Fruit fly (Drosophila melanogaster) whole organism, embryonic: Measurements from ENCODE around the gene CG17549.

Source experiments
- Awh ChIP-seq: fragments of 200-800 bp; sonication (Bioruptor generic); IDR thresholded peaks from 2 replicates; pipeline ENCODE4, ENCODE4 v1.3.6; 2022; ENCODE audit warnings: missing biosample characterization, missing genetic modification characterization
- Bgb ChIP-seq: fragments of 200-800 bp; sonication (Bioruptor generic); IDR thresholded peaks from 2 replicates; pipeline ENCODE4 v1.3.6; 2022; ENCODE audit warnings: missing biosample characterization, missing genetic modification characterization; ENCODE audit not compliant: partially characterized antibody
- CG10366 ChIP-seq: fragments of 200-800 bp; sonication (Bioruptor generic); IDR thresholded peaks from 2 replicates; pipeline ENCODE4 v1.3.6; 2022; ENCODE audit warnings: missing biosample characterization, missing genetic modification characterization
- CG12071 ChIP-seq: fragments of 200-800 bp; sonication (Bioruptor generic); optimal IDR thresholded peaks from 3 replicates; lab custom pipeline; 2018; ENCODE audit warnings: missing biosample characterization, mild to moderate bottlenecking, missing genetic modification characterization
- CG13287 ChIP-seq: fragments of 200-800 bp; sonication (Bioruptor generic); IDR thresholded peaks from 2 replicates; pipeline ENCODE4 v1.3.6; 2022; ENCODE audit warnings: missing biosample characterization, missing genetic modification characterization; ENCODE audit not compliant: partially characterized antibody
- CG13894 ChIP-seq: fragments of 200-800 bp; sonication (Bioruptor generic); optimal IDR thresholded peaks from 3 replicates; lab custom pipeline; 2018; ENCODE audit warnings: missing biosample characterization, mild to moderate bottlenecking, missing genetic modification characterization, moderate library complexity
- CG15011 ChIP-seq: fragments of 200-800 bp; sonication (Bioruptor generic); optimal IDR thresholded peaks from 3 replicates; lab custom pipeline; 2018; ENCODE audit warnings: missing biosample characterization, mild to moderate bottlenecking, missing genetic modification characterization
- CG16815 ChIP-seq: fragments of 200-800 bp; sonication (Bioruptor generic); optimal IDR thresholded peaks from 3 replicates; lab custom pipeline; 2017; ENCODE audit warnings: missing biosample characterization, mild to moderate bottlenecking, missing genetic modification characterization
- CG17186 ChIP-seq: fragments of 200-800 bp; sonication (Bioruptor generic); optimal IDR thresholded peaks from 3 replicates; lab custom pipeline; 2017; ENCODE audit warnings: missing biosample characterization, missing genetic modification reagents, missing genetic modification characterization
- CG17328 ChIP-seq: fragments of 200-800 bp; sonication (Bioruptor generic); IDR thresholded peaks from 2 replicates; pipeline ENCODE4 v1.3.6; 2022; ENCODE audit warnings: missing biosample characterization, missing genetic modification characterization
- CG2202 ChIP-seq: fragments of 200-800 bp; sonication (Bioruptor generic); optimal IDR thresholded peaks from 2 replicates; lab custom pipeline; 2018; ENCODE audit warnings: missing biosample characterization, mild to moderate bottlenecking, missing genetic modification characterization
- CG30431 ChIP-seq: fragments of 200-800 bp; sonication (Bioruptor generic); optimal IDR thresholded peaks from 2 replicates; lab custom pipeline; 2017; ENCODE audit warnings: missing biosample characterization, missing genetic modification characterization
- CG3995 ChIP-seq: fragments of 200-800 bp; sonication (Bioruptor generic); optimal IDR thresholded peaks from 3 replicates; lab custom pipeline; 2016; ENCODE audit warnings: missing biosample characterization, missing genetic modification characterization
- CG7839 ChIP-seq: fragments of 200-800 bp; sonication (Bioruptor generic); optimal IDR thresholded peaks from 3 replicates; lab custom pipeline; 2018; ENCODE audit warnings: missing biosample characterization, mild to moderate bottlenecking, missing genetic modification characterization, moderate library complexity
- CG8290 ChIP-seq, 3 experiments: fragments of 200-800 bp; sonication (Bioruptor generic); optimal IDR thresholded peaks; 2 replicates each; lab custom pipeline; 2016 to 2019; ENCODE audit warnings: missing biosample characterization in 3 of 3, missing genetic modification characterization in 3 of 3, mild to moderate bottlenecking in 2 of 3, moderate library complexity in 1 of 3
- CG9609 ChIP-seq: fragments of 200-800 bp; sonication (Bioruptor generic); optimal IDR thresholded peaks from 3 replicates; lab custom pipeline; 2016; ENCODE audit warnings: missing biosample characterization, missing genetic modification characterization
- Ets65A ChIP-seq: fragments of 200-800 bp; sonication (Bioruptor generic); peaks from one replicate; lab custom pipeline; 2016; ENCODE audit warnings: missing biosample characterization, missing genetic modification characterization
- Ets97D ChIP-seq: fragments of 200-800 bp; sonication (Bioruptor generic); optimal IDR thresholded peaks from 3 replicates; lab custom pipeline; 2016; ENCODE audit warnings: missing biosample characterization, missing genetic modification characterization
- H15 ChIP-seq: fragments of 200-800 bp; sonication (Bioruptor generic); IDR thresholded peaks from 3 replicates; pipeline ENCODE4 v1.3.6; 2022; ENCODE audit warnings: missing biosample characterization, missing genetic modification characterization
- H2.0 ChIP-seq: fragments of 200-800 bp; sonication (Bioruptor generic); IDR thresholded peaks from 2 replicates; pipeline ENCODE4 v1.3.6; 2022; ENCODE audit warnings: missing biosample characterization, missing genetic modification characterization
- Hr51 ChIP-seq, 2 experiments: fragments of 200-800 bp; sonication (Bioruptor generic); optimal IDR thresholded peaks; 2 replicates in 1 of 2; 3 replicates in 1 of 2; lab custom pipeline; 2016 to 2018; ENCODE audit warnings: missing biosample characterization in 2 of 2, missing genetic modification characterization in 2 of 2, mild to moderate bottlenecking in 1 of 2, moderate library complexity in 1 of 2
- Lpt ChIP-seq: fragments of >200 bp; optimal IDR thresholded peaks from 2 replicates; lab custom pipeline; 2018; ENCODE audit warnings: missing biosample characterization, missing genetic modification characterization
- Med ChIP-seq: fragments of 200-800 bp; sonication (Bioruptor generic); peaks from one replicate; lab custom pipeline; 2016; ENCODE audit warnings: missing biosample characterization, missing genetic modification characterization, mild to moderate bottlenecking, inconsistent platforms, moderate library complexity
- NC2α ChIP-seq: fragments of 200-800 bp; sonication (Bioruptor generic); optimal IDR thresholded peaks from 2 replicates; lab custom pipeline; 2016; ENCODE audit warnings: missing biosample characterization, missing genetic modification characterization
- Ptx1 ChIP-seq: fragments of 200-800 bp; sonication (Bioruptor generic); IDR thresholded peaks from 2 replicates; pipeline ENCODE4 v1.3.6; 2022; ENCODE audit warnings: missing biosample characterization, missing genetic modification characterization
- Trl ChIP-seq, 3 experiments: fragments of >200 bp in 2 of 3; fragments of 200-800 bp in 1 of 3; sonication (Bioruptor generic) in 1 of 3; optimal IDR thresholded peaks; 2 replicates in 1 of 3; 3 replicates in 2 of 3; lab custom pipeline; 2016 to 2017; ENCODE audit warnings: missing biosample characterization in 1 of 3, missing genetic modification characterization in 1 of 3
- bbx ChIP-seq: fragments of 200-800 bp; sonication (Bioruptor generic); IDR thresholded peaks from 2 replicates; pipeline ENCODE4 v1.3.6; 2022; ENCODE audit warnings: missing biosample characterization, missing genetic modification characterization; ENCODE audit not compliant: partially characterized antibody
- bigmax ChIP-seq: fragments of 200-800 bp; sonication (Bioruptor generic); optimal IDR thresholded peaks from 2 replicates; lab custom pipeline; 2018; ENCODE audit warnings: missing biosample characterization, mild to moderate bottlenecking, missing genetic modification characterization
- cg ChIP-seq: fragments of 200-800 bp; sonication (Bioruptor generic); optimal IDR thresholded peaks from 3 replicates; lab custom pipeline; 2019; ENCODE audit warnings: missing biosample characterization, mild to moderate bottlenecking, missing genetic modification characterization, moderate library complexity
- cwo ChIP-seq: fragments of 200-800 bp; sonication (Bioruptor generic); optimal IDR thresholded peaks from 3 replicates; lab custom pipeline; 2017; ENCODE audit warnings: missing biosample characterization, missing genetic modification characterization, mild to moderate bottlenecking, moderate library complexity, missing genetic modification reagents
- danr ChIP-seq: fragments of 200-800 bp; sonication (Bioruptor generic); IDR thresholded peaks from 2 replicates; pipeline ENCODE4 v1.3.6; 2022; ENCODE audit warnings: missing biosample characterization, missing genetic modification characterization
- emc ChIP-seq: fragments of 200-800 bp; sonication (Bioruptor generic); optimal IDR thresholded peaks from 2 replicates; lab custom pipeline; 2016; ENCODE audit warnings: missing biosample characterization, missing genetic modification characterization
- exex ChIP-seq: fragments of 200-800 bp; sonication (Bioruptor generic); optimal IDR thresholded peaks from 4 replicates; lab custom pipeline; 2018; ENCODE audit warnings: missing biosample characterization, mild to moderate bottlenecking, missing genetic modification characterization, moderate library complexity
- eyg ChIP-seq: fragments of 200-800 bp; sonication (Bioruptor generic); optimal IDR thresholded peaks from 3 replicates; lab custom pipeline; 2016; ENCODE audit warnings: missing biosample characterization, missing genetic modification characterization
- gcm2 ChIP-seq: fragments of 200-800 bp; sonication (Bioruptor generic); optimal IDR thresholded peaks from 2 replicates; lab custom pipeline; 2016; ENCODE audit warnings: missing biosample characterization, missing genetic modification characterization
- gem ChIP-seq: fragments of 200-800 bp; sonication (Bioruptor generic); optimal IDR thresholded peaks from 2 replicates; lab custom pipeline; 2019; ENCODE audit warnings: missing biosample characterization, mild to moderate bottlenecking, missing genetic modification characterization, moderate library complexity
- pb ChIP-seq: fragments of 200-800 bp; sonication (Bioruptor generic); optimal IDR thresholded peaks from 3 replicates; lab custom pipeline; 2016; ENCODE audit warnings: missing biosample characterization, missing genetic modification characterization
- pros ChIP-seq: fragments of 200-800 bp; sonication (Bioruptor generic); optimal IDR thresholded peaks from 3 replicates; lab custom pipeline; 2019; ENCODE audit warnings: missing biosample characterization, mild to moderate bottlenecking, missing genetic modification characterization, moderate library complexity
- rib ChIP-seq: fragments of 200-800 bp; sonication (Bioruptor generic); IDR thresholded peaks from 2 replicates; pipeline ENCODE4 v1.3.6; 2022; ENCODE audit warnings: missing biosample characterization, missing genetic modification characterization
- row ChIP-seq: fragments of 200-800 bp; sonication (Bioruptor generic); IDR thresholded peaks from 3 replicates; pipeline ENCODE4 v1.3.6; 2022; ENCODE audit warnings: missing biosample characterization, missing genetic modification characterization
- run ChIP-seq: fragments of 200-800 bp; sonication (Bioruptor generic); optimal IDR thresholded peaks from 3 replicates; lab custom pipeline; 2018; ENCODE audit warnings: missing biosample characterization, mild to moderate bottlenecking, missing genetic modification characterization
- sens ChIP-seq: fragments of 200-800 bp; sonication (Bioruptor generic); peaks from one replicate; lab custom pipeline; 2016; ENCODE audit warnings: missing biosample characterization, missing genetic modification characterization
- sna ChIP-seq: fragments of 200-800 bp; sonication (Bioruptor generic); IDR thresholded peaks from 2 replicates; pipeline ENCODE4 v1.3.6; 2022; ENCODE audit warnings: missing biosample characterization, missing genetic modification characterization; ENCODE audit not compliant: partially characterized antibody
- sr ChIP-seq: fragments of 200-800 bp; sonication (Bioruptor generic); IDR thresholded peaks from 3 replicates; pipeline ENCODE4 v1.3.6; 2022; ENCODE audit warnings: missing biosample characterization, missing genetic modification characterization
- trh ChIP-seq: fragments of 200-800 bp; sonication (Bioruptor generic); optimal IDR thresholded peaks from 2 replicates; lab custom pipeline; 2016; ENCODE audit warnings: missing biosample characterization, missing genetic modification characterization
- tup ChIP-seq: fragments of 200-800 bp; sonication (Bioruptor generic); optimal IDR thresholded peaks from 2 replicates; lab custom pipeline; 2016; ENCODE audit warnings: missing biosample characterization, mild to moderate bottlenecking, missing genetic modification characterization, moderate library complexity
- tx ChIP-seq: fragments of 200-800 bp; sonication (Bioruptor generic); optimal IDR thresholded peaks from 2 replicates; lab custom pipeline; 2016; ENCODE audit warnings: missing biosample characterization, missing genetic modification characterization
- vvl ChIP-seq: fragments of 200-800 bp; sonication (Bioruptor generic); IDR thresholded peaks from 2 replicates; pipeline ENCODE4 v1.3.6; 2022; ENCODE audit warnings: missing biosample characterization, missing genetic modification characterization

The CG17549 gene

dm6 chr2L:19438685-19439597 lies 49.1 kb upstream of the CG17549 start (continued):
- TF ChIP-seq Ptx1 (GFP tag; lab: Robert Waterston, UW) = no peak
- no peak for TF ChIP-seq rib
- no peak for TF ChIP-seq CG8290 (GFP tag; optimal IDR thresholded peaks at IDR 0.05; lab: Kevin White, UChicago)
- TF ChIP-seq CG8290 (tag; optimal IDR thresholded peaks at IDR 0.05; lab: Kevin White, UChicago) = no peak
- no peak for TF ChIP-seq Hr51 (GFP tag; optimal IDR thresholded peaks at IDR 0.05; lab: Kevin White, UChicago)
- TF ChIP-seq Med = peak; percentile 43
- TF ChIP-seq Bgb = no peak
- no peak for TF ChIP-seq emc (GFP tag; lab: Kevin White, UChicago)
- no peak for TF ChIP-seq gcm2 (GFP tag; lab: Kevin White, UChicago)
- TF ChIP-seq row (GFP tag; lab: Robert Waterston, UW) = peak; percentile 58
- TF ChIP-seq sr = peak; percentile 47; the same call in 1 of the 3 replicates
- no peak for TF ChIP-seq trh (GFP tag; lab: Kevin White, UChicago)
- no peak for TF ChIP-seq CG30431 (GFP tag; lab: Kevin White, UChicago)
- no peak for TF ChIP-seq CG10366
- no peak for TF ChIP-seq CG7839 (tag; lab: Kevin White, UChicago)
- TF ChIP-seq sens (GFP tag; lab: Kevin White, UChicago) = no peak
- no peak for TF ChIP-seq CG16815
- no peak for TF ChIP-seq sna
- TF ChIP-seq eyg (GFP tag; lab: Kevin White, UChicago) = no peak
- TF ChIP-seq H15 (GFP tag; lab: Robert Waterston, UW) = no peak
- TF ChIP-seq Trl (optimal IDR thresholded peaks at IDR 0.05; lab: Kevin White, UChicago) = peak in 1 of 2 experiments; percentile 46
- TF ChIP-seq Trl (GFP tag; optimal IDR thresholded peaks at IDR 0.05; lab: Kevin White, UChicago) = no peak
- no peak for TF ChIP-seq CG17328 (GFP tag; lab: Robert Waterston, UW)
- TF ChIP-seq H2.0 (GFP tag; lab: Robert Waterston, UW) = no peak
- no peak for TF ChIP-seq Ets97D
- no peak for TF ChIP-seq cg
- TF ChIP-seq gem (tag; lab: Kevin White, UChicago) = peak; percentile 8
- TF ChIP-seq pb (GFP tag; lab: Kevin White, UChicago) = no peak
- TF ChIP-seq CG3995 (GFP tag; lab: Kevin White, UChicago) = no peak
- TF ChIP-seq exex (tag; lab: Kevin White, UChicago) = no peak
- TF ChIP-seq tup (GFP tag; lab: Kevin White, UChicago) = no peak
- TF ChIP-seq Awh = 0 out of 2 replicates have a peak, but pooled peaks have one; percentile 17
- no peak for TF ChIP-seq CG9609 (GFP tag; lab: Kevin White, UChicago)
- TF ChIP-seq tx (GFP tag; lab: Kevin White, UChicago) = no peak
- TF ChIP-seq bigmax = no peak
- no peak for TF ChIP-seq CG15011
- TF ChIP-seq CG13894 (tag; lab: Kevin White, UChicago) = peak; percentile 6
- TF ChIP-seq CG13287 = 0 out of 2 replicates have a peak, but pooled peaks have one; percentile 11
- no peak for TF ChIP-seq NC2α
- TF ChIP-seq CG17186 = no peak
- no peak for TF ChIP-seq Lpt (GFP tag; lab: Kevin White, UChicago)
- peak; percentile 85 for TF ChIP-seq pros (GFP tag; lab: Kevin White, UChicago)
- TF ChIP-seq CG2202 = no peak
- no peak for TF ChIP-seq run (tag; lab: Kevin White, UChicago)
- peak; percentile 84; the same call in 1 of the 2 replicates for TF ChIP-seq vvl (GFP tag; lab: Robert Waterston, UW)
- no peak for TF ChIP-seq Ets65A
- TF ChIP-seq CG12071 (GFP tag; lab: Kevin White, UChicago) = no peak
- 0 out of 2 replicates have a peak, but pooled peaks have one; percentile 10 for TF ChIP-seq bbx
- TF ChIP-seq danr (GFP tag; lab: Robert Waterston, UW) = no peak
- TF ChIP-seq cwo (GFP tag; lab: Kevin White, UChicago) = peak; percentile 86
